Worm (Caenorhabditis elegans): ENCODE measurements around the gene F28B1.2.

The F28B1.2 gene

DNA sequence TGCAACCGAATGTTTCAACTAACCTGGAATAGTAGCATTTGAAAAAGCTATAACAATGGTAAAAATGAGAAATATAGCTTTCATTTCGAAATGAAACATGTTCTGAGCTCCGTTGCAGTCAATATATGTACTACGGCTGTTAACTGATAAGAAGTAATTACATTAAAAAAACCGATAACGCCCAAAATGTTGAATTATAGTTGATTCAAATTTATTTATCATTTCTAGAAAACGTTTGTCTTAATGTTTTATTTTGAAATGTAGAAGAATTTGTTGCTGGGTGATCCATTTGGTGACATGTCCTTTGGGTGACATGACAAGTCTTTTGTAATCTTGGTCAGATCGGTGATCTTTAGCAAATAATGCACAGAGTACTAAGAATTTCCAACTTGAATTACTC lies 44.7 kb downstream of the F28B1.2 start, which contains the start of gene T05E12.6:
TSS of gene T05E12.6 (minus strand) at position 101 of the 400 bp plus-strand sequence.
- no peak for TF ChIP-seq hlh-1 (tag; optimal IDR thresholded peaks at IDR 0.05)
- no peak for TF ChIP-seq nhr-12 (tag; optimal IDR thresholded peaks at IDR 0.05)
- TF ChIP-seq flh-1 (GFP tag; optimal IDR thresholded peaks at IDR 0.05), result no peak
- TF ChIP-seq snpc-4 (tag; optimal IDR thresholded peaks at IDR 0.05), result no peak
- TF ChIP-seq unc-120 (tag; optimal IDR thresholded peaks at IDR 0.05; ENCODE audit: poor library complexity, severe bottlenecking), result no peak
- TF ChIP-seq sptf-1 (tag; optimal IDR thresholded peaks at IDR 0.05), result no peak
- TF ChIP-seq nhr-2 (tag; optimal IDR thresholded peaks at IDR 0.05), result no peak
- TF ChIP-seq bed-3 (GFP tag; optimal IDR thresholded peaks at IDR 0.05), result no peak
- no peak for TF ChIP-seq ztf-11 (tag; optimal IDR thresholded peaks at IDR 0.05)
- TF ChIP-seq mep-1 (tag; optimal IDR thresholded peaks at IDR 0.05), result no peak
- TF ChIP-seq mls-2 (tag; optimal IDR thresholded peaks at IDR 0.05), result no peak
- no peak for TF ChIP-seq mab-5 (tag; optimal IDR thresholded peaks at IDR 0.05)
- no peak for TF ChIP-seq ceh-39 (tag; optimal IDR thresholded peaks at IDR 0.05)
- TF ChIP-seq lin-32 (GFP tag; optimal IDR thresholded peaks at IDR 0.05), result no peak
- no peak for TF ChIP-seq ces-1 (GFP tag; optimal IDR thresholded peaks at IDR 0.05)
- no peak for TF ChIP-seq unc-62 (GFP tag; optimal IDR thresholded peaks at IDR 0.05)

ce11 chrV:17089931-17090429 lies 45.4 kb downstream of the F28B1.2 start, which contains the start of gene srh-237:
TSS of gene srh-237 (plus strand) at chrV:17090379.
- TF ChIP-seq flh-1 (GFP tag; optimal IDR thresholded peaks at IDR 0.05), result no peak
- no peak for TF ChIP-seq lsy-2 (tag; optimal IDR thresholded peaks at IDR 0.05)
- TF ChIP-seq ceh-83 (GFP tag; optimal IDR thresholded peaks at IDR 0.05), result no peak
- no peak for TF ChIP-seq drap-1 (GFP tag; optimal IDR thresholded peaks at IDR 0.05)
- no peak for TF ChIP-seq nhr-28 (tag; optimal IDR thresholded peaks at IDR 0.05)
- no peak for TF ChIP-seq ham-2 (GFP tag; optimal IDR thresholded peaks at IDR 0.05)
- TF ChIP-seq nhr-12 (tag; optimal IDR thresholded peaks at IDR 0.05), result no peak
- TF ChIP-seq blmp-1 (tag; optimal IDR thresholded peaks at IDR 0.05), result no peak
- no peak for TF ChIP-seq mab-5 (tag; optimal IDR thresholded peaks at IDR 0.05)
- TF ChIP-seq sem-2 (GFP tag; optimal IDR thresholded peaks at IDR 0.05), result no peak

DNA sequence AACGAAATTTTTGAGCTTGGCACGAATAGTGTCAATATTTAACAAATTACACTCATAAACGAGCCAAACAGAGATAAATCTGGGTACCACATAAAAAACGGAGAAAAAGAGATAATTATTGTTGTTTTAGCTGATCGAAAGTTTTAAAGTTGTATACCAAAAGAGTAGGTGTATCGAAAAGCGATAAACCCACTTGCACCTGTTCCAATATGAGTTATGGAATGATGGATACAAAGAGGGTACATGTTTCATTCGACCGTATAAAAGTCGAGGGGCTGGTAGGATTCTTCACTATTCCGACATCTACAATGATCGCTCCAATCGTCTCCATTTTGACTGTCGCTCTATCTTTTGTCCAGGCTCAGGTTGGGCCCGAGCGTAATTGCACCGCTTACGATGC lies 47.7 kb downstream of the F28B1.2 start, which contains the start of gene ZK218.1:
TSS of gene ZK218.1 (plus strand) at position 301 of the 400 bp plus-strand sequence.
- TF ChIP-seq snpc-4 (tag; optimal IDR thresholded peaks at IDR 0.05) (no peak), cnd-1 (tag; optimal IDR thresholded peaks at IDR 0.05) (no peak), mep-1 (tag; optimal IDR thresholded peaks at IDR 0.05) (no peak), flh-1 (GFP tag; optimal IDR thresholded peaks at IDR 0.05) (no peak), ces-1 (GFP tag; optimal IDR thresholded peaks at IDR 0.05) (no peak), nhr-28 (tag; optimal IDR thresholded peaks at IDR 0.05) (no peak), M03D4.4 (tag; optimal IDR thresholded peaks at IDR 0.05) (no peak), sptf-1 (tag; optimal IDR thresholded peaks at IDR 0.05) (no peak), nhr-76 (tag; optimal IDR thresholded peaks at IDR 0.05) (no peak), nhr-2 (tag; optimal IDR thresholded peaks at IDR 0.05) (no peak), drap-1 (GFP tag; optimal IDR thresholded peaks at IDR 0.05) (no peak), elt-3 (tag; optimal IDR thresholded peaks at IDR 0.05) (no peak), ceh-83 (GFP tag; optimal IDR thresholded peaks at IDR 0.05) (no peak), ham-2 (GFP tag; optimal IDR thresholded peaks at IDR 0.05) (no peak), tbx-8 (GFP tag; optimal IDR thresholded peaks at IDR 0.05) (no peak), pha-4 (tag; optimal IDR thresholded peaks at IDR 0.05) (no peak), lin-32 (GFP tag; optimal IDR thresholded peaks at IDR 0.05) (no peak), ceh-39 (tag; optimal IDR thresholded peaks at IDR 0.05) (no peak), unc-62 (GFP tag; optimal IDR thresholded peaks at IDR 0.05) (no peak)

ce11 chrV:17094568-17094967 lies 50.0 kb downstream of the F28B1.2 start:
- no peak for TF ChIP-seq unc-120 (tag; optimal IDR thresholded peaks at IDR 0.05; ENCODE audit: poor library complexity, severe bottlenecking)
- no peak for TF ChIP-seq mab-5 (tag; optimal IDR thresholded peaks at IDR 0.05)
- TF ChIP-seq mls-2 (tag; optimal IDR thresholded peaks at IDR 0.05), result no peak
- no peak for TF ChIP-seq lin-32 (GFP tag; optimal IDR thresholded peaks at IDR 0.05)
- TF ChIP-seq unc-39 (tag; optimal IDR thresholded peaks at IDR 0.05), result no peak
- no peak for TF ChIP-seq bed-3 (GFP tag; optimal IDR thresholded peaks at IDR 0.05)
- no peak for TF ChIP-seq sem-2 (GFP tag; optimal IDR thresholded peaks at IDR 0.05)
- no peak for TF ChIP-seq nhr-2 (tag; optimal IDR thresholded peaks at IDR 0.05)
- TF ChIP-seq nhr-12 (tag; optimal IDR thresholded peaks at IDR 0.05), result no peak
- TF ChIP-seq ham-2 (GFP tag; optimal IDR thresholded peaks at IDR 0.05), result no peak
- TF ChIP-seq ceh-43 (GFP tag; optimal IDR thresholded peaks at IDR 0.05), result no peak
- no peak for TF ChIP-seq M03D4.4 (tag; optimal IDR thresholded peaks at IDR 0.05)

DNA sequence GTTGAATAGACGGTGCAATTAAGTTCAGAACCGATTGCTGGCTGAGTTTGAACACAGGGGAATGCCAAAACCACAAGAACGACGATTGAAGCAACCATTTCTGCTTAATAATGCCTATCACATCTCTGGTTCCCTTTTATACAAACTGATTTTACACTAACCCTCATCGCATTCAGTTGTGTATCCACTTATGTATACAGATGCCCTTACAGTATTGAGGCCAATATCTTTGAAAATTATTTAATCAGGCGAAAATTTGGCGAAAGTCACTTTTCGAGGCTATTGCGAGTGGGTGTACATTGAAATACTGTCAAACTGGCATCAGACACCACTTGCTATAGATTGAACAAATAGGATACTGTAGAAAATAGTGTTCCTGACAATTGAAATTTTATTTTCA lies 54.1 kb downstream of the F28B1.2 start, which contains the start of the genes ZK218.3 and ZK218.4:
TSS of gene ZK218.3 (minus strand) at position 101 of the 400 bp plus-strand sequence.
TSS of gene ZK218.4 (plus strand) at position 186 of the 400 bp plus-strand sequence.
- no peak for TF ChIP-seq ces-1 (GFP tag; optimal IDR thresholded peaks at IDR 0.05)
- no peak for TF ChIP-seq elt-1 (tag; optimal IDR thresholded peaks at IDR 0.05; ENCODE audit: borderline replicate concordance, insufficient read depth)
- TF ChIP-seq blmp-1 (tag; optimal IDR thresholded peaks at IDR 0.05), result no peak
- TF ChIP-seq zip-8 (tag; optimal IDR thresholded peaks at IDR 0.05), result no peak
- no peak for TF ChIP-seq sem-2 (GFP tag; optimal IDR thresholded peaks at IDR 0.05)
- no peak for TF ChIP-seq mls-2 (tag; optimal IDR thresholded peaks at IDR 0.05)
- TF ChIP-seq ztf-11 (tag; optimal IDR thresholded peaks at IDR 0.05), result no peak
- no peak for TF ChIP-seq drap-1 (GFP tag; optimal IDR thresholded peaks at IDR 0.05)
- no peak for TF ChIP-seq nhr-12 (tag; optimal IDR thresholded peaks at IDR 0.05)
- no peak for TF ChIP-seq lin-13 (tag; optimal IDR thresholded peaks at IDR 0.05)
- TF ChIP-seq flh-1 (GFP tag; optimal IDR thresholded peaks at IDR 0.05), result no peak
- TF ChIP-seq mep-1 (tag; optimal IDR thresholded peaks at IDR 0.05), result no peak
- TF ChIP-seq cnd-1 (tag; optimal IDR thresholded peaks at IDR 0.05), result no peak
- TF ChIP-seq pha-4 (tag; optimal IDR thresholded peaks at IDR 0.05), result no peak
- TF ChIP-seq tbx-8 (GFP tag; optimal IDR thresholded peaks at IDR 0.05), result no peak
- TF ChIP-seq nhr-2 (tag; optimal IDR thresholded peaks at IDR 0.05), result no peak
- TF ChIP-seq unc-62 (GFP tag; optimal IDR thresholded peaks at IDR 0.05), result no peak
- TF ChIP-seq elt-3 (tag; optimal IDR thresholded peaks at IDR 0.05), result no peak

All from whole organism, mixed stage, embryonic.